Fruit fly (Drosophila melanogaster) whole organism, prepupa: Measurements from ENCODE around the gene mus201.

Experiments used
- CG11294 ChIP-seq: fragments of 200-800 bp; sonication (Bioruptor generic); IDR thresholded peaks from 2 replicates; pipeline ENCODE4 v1.3.6; 2022; ENCODE audit warnings: missing biosample characterization, missing genetic modification characterization
- CG4318 ChIP-seq: fragments of 200-800 bp; sonication (Bioruptor generic); optimal IDR thresholded peaks from 3 replicates; lab custom pipeline; 2017; ENCODE audit warnings: missing biosample characterization, mild to moderate bottlenecking, missing genetic modification characterization
- Eip78C ChIP-seq: fragments of 200-800 bp; sonication (Bioruptor generic); peaks from one replicate; lab custom pipeline; 2016; ENCODE audit warnings: missing biosample characterization, missing genetic modification characterization
- cyc ChIP-seq: fragments of 200-800 bp; sonication (Bioruptor generic); optimal IDR thresholded peaks from 3 replicates; lab custom pipeline; 2016; ENCODE audit warnings: missing biosample characterization, missing genetic modification characterization

dm6 chr2L:8451497-8451896 lies 13.5 kb downstream of the mus201 start:
- TF ChIP-seq Eip78C (GFP tag; lab: Kevin White, UChicago) (no peak), CG11294 (GFP tag; lab: Robert Waterston, UW) (no peak), CG4318 (no peak), cyc (GFP tag; lab: Kevin White, UChicago) (no peak)
